Worm (Caenorhabditis elegans) whole organism, late embryonic: ENCODE results near the gene ash-2.

Experiments used
- C08G9.2 ChIP-seq: sonication (generic microtip); optimal IDR thresholded peaks from 2 replicates; lab custom pipeline; 2016; ENCODE audit warnings: mild to moderate bottlenecking, missing genetic modification characterization, moderate library complexity, missing compliant biosample characterization
- C38D4.7 ChIP-seq: fragments of 200-800 bp; sonication (Bioruptor generic); optimal IDR thresholded peaks from 2 replicates; lab custom pipeline; 2018; ENCODE audit warnings: mild to moderate bottlenecking, missing genetic modification characterization, moderate library complexity, missing compliant biosample characterization
- F13H6.1 ChIP-seq: sonication (generic microtip); optimal IDR thresholded peaks from 2 replicates; lab custom pipeline; 2016; ENCODE audit warnings: missing genetic modification characterization, missing compliant biosample characterization
- K02D7.2 ChIP-seq: sonication (generic microtip); optimal IDR thresholded peaks from 2 replicates; lab custom pipeline; 2017; ENCODE audit warnings: mild to moderate bottlenecking, missing genetic modification characterization, missing compliant biosample characterization
- K09A11.1 ChIP-seq: sonication (generic microtip); optimal IDR thresholded peaks from 2 replicates; lab custom pipeline; 2017; ENCODE audit warnings: antibody characterized with exemption, mild to moderate bottlenecking, missing genetic modification characterization, missing compliant biosample characterization; ENCODE audit not compliant: insufficient read depth
- ahr-1 ChIP-seq: sonication (generic microtip); optimal IDR thresholded peaks from 2 replicates; lab custom pipeline; 2016; ENCODE audit warnings: missing genetic modification characterization, missing compliant biosample characterization
- ama-1 ChIP-seq: fragments of 150-350 bp; optimal IDR thresholded peaks from 2 replicates; lab custom pipeline; 2014
- ceh-14 ChIP-seq: sonication (generic microtip); optimal IDR thresholded peaks from 2 replicates; lab custom pipeline; 2016; ENCODE audit warnings: missing genotype, missing genetic modification characterization, missing compliant biosample characterization
- ceh-18 ChIP-seq: sonication (generic microtip); optimal IDR thresholded peaks from 2 replicates; lab custom pipeline; 2016; ENCODE audit warnings: missing genetic modification characterization, missing compliant biosample characterization
- ceh-19 ChIP-seq: fragments of 200-800 bp; sonication (Bioruptor generic); optimal IDR thresholded peaks from 2 replicates; lab custom pipeline; 2018; ENCODE audit warnings: mild to moderate bottlenecking, missing genetic modification characterization, missing compliant biosample characterization
- ceh-22 ChIP-seq: sonication (generic microtip); optimal IDR thresholded peaks from 2 replicates; lab custom pipeline; 2017; ENCODE audit warnings: missing biosample characterization, missing genetic modification characterization
- ceh-31 ChIP-seq: sonication (generic microtip); optimal IDR thresholded peaks from 2 replicates; lab custom pipeline; 2016; ENCODE audit warnings: missing genetic modification characterization, missing compliant biosample characterization
- ceh-45 ChIP-seq: fragments of 200-800 bp; sonication (Bioruptor generic); IDR thresholded peaks from 2 replicates; pipeline ENCODE4 v1.3.6; 2022; ENCODE audit warnings: missing genetic modification reagents, missing genetic modification characterization, missing compliant biosample characterization
- ceh-48 ChIP-seq: sonication (generic microtip); optimal IDR thresholded peaks from 2 replicates; lab custom pipeline; 2016; ENCODE audit warnings: missing genetic modification characterization, inconsistent platforms, missing compliant biosample characterization
- ceh-6 ChIP-seq: fragments of 200-800 bp; sonication (Bioruptor generic); optimal IDR thresholded peaks from 2 replicates; lab custom pipeline; 2018; ENCODE audit warnings: mild to moderate bottlenecking, missing genetic modification characterization, missing compliant biosample characterization
- che-1 ChIP-seq: sonication (generic microtip); optimal IDR thresholded peaks from 2 replicates; lab custom pipeline; 2016; ENCODE audit warnings: mild to moderate bottlenecking, missing genetic modification characterization, missing compliant biosample characterization
- dmd-4 ChIP-seq: sonication (generic microtip); optimal IDR thresholded peaks from 2 replicates; lab custom pipeline; 2016; ENCODE audit warnings: borderline replicate concordance, missing genetic modification characterization, missing compliant biosample characterization
- elt-2 ChIP-seq: sonication (generic microtip); optimal IDR thresholded peaks from 2 replicates; lab custom pipeline; 2016; ENCODE audit warnings: missing genetic modification reagents, missing genetic modification characterization, missing compliant biosample characterization
- elt-4 ChIP-seq: sonication (generic microtip); optimal IDR thresholded peaks from 2 replicates; lab custom pipeline; 2016; ENCODE audit warnings: missing genetic modification characterization, missing compliant biosample characterization
- ets-4 ChIP-seq: sonication (generic microtip); optimal IDR thresholded peaks from 2 replicates; lab custom pipeline; 2016; ENCODE audit warnings: missing genetic modification characterization, missing compliant biosample characterization
- eyg-1 ChIP-seq: sonication (generic microtip); optimal IDR thresholded peaks from 2 replicates; lab custom pipeline; 2016; ENCODE audit warnings: missing genotype, missing genetic modification characterization, missing compliant biosample characterization
- fax-1 ChIP-seq: sonication (generic microtip); optimal IDR thresholded peaks from 2 replicates; lab custom pipeline; 2016; ENCODE audit warnings: missing genotype, missing genetic modification characterization, missing compliant biosample characterization
- fkh-6 ChIP-seq: sonication (generic microtip); optimal IDR thresholded peaks from 2 replicates; lab custom pipeline; 2016; ENCODE audit warnings: missing genetic modification characterization, missing compliant biosample characterization
- gmeb-2 ChIP-seq: sonication (generic microtip); optimal IDR thresholded peaks from 2 replicates; lab custom pipeline; 2016; ENCODE audit warnings: missing genetic modification characterization, inconsistent platforms, missing compliant biosample characterization
- hlh-13 ChIP-seq: fragments of 200-800 bp; sonication (Bioruptor generic); optimal IDR thresholded peaks from 2 replicates; lab custom pipeline; 2018; ENCODE audit warnings: mild to moderate bottlenecking, missing genetic modification characterization, missing compliant biosample characterization
- hlh-15 ChIP-seq: sonication (generic microtip); optimal IDR thresholded peaks from 2 replicates; lab custom pipeline; 2016; ENCODE audit warnings: missing genetic modification characterization, missing compliant biosample characterization
- hlh-30 ChIP-seq: sonication (generic microtip); optimal IDR thresholded peaks from 2 replicates; lab custom pipeline; 2017; ENCODE audit warnings: antibody characterized with exemption, missing genetic modification characterization, missing compliant biosample characterization; ENCODE audit not compliant: insufficient read depth
- hlh-8 ChIP-seq: sonication (generic microtip); optimal IDR thresholded peaks from 2 replicates; lab custom pipeline; 2016; ENCODE audit warnings: missing genotype, missing genetic modification characterization, missing compliant biosample characterization
- madf-2 ChIP-seq: sonication (generic microtip); optimal IDR thresholded peaks from 2 replicates; lab custom pipeline; 2017; ENCODE audit warnings: missing genetic modification characterization, missing compliant biosample characterization
- nfya-1 ChIP-seq: sonication (generic microtip); optimal IDR thresholded peaks from 2 replicates; lab custom pipeline; 2017; ENCODE audit warnings: missing genetic modification characterization, mild to moderate bottlenecking, missing compliant biosample characterization, antibody characterized with exemption, moderate library complexity
- nhr-11 ChIP-seq: fragments of 150-350 bp; optimal IDR thresholded peaks from 2 replicates; lab custom pipeline; 2014; ENCODE audit warnings: missing biosample characterization, missing genetic modification characterization
- nhr-232 ChIP-seq: sonication (generic microtip); optimal IDR thresholded peaks from 2 replicates; lab custom pipeline; 2016; ENCODE audit warnings: missing genetic modification characterization, missing compliant biosample characterization
- npax-4 ChIP-seq: sonication (generic microtip); optimal IDR thresholded peaks from 2 replicates; lab custom pipeline; 2016; ENCODE audit warnings: missing genetic modification characterization, missing compliant biosample characterization
- odd-2 ChIP-seq: sonication (generic microtip); optimal IDR thresholded peaks from 2 replicates; lab custom pipeline; 2017; ENCODE audit warnings: antibody characterized with exemption, mild to moderate bottlenecking, missing genetic modification characterization, missing compliant biosample characterization
- pax-1 ChIP-seq: fragments of 150-350 bp; optimal IDR thresholded peaks from 2 replicates; lab custom pipeline; 2014; ENCODE audit warnings: missing biosample characterization, missing genetic modification characterization
- pha-2 ChIP-seq: sonication (generic microtip); optimal IDR thresholded peaks from 2 replicates; lab custom pipeline; 2017; ENCODE audit warnings: mild to moderate bottlenecking, missing genetic modification characterization, missing compliant biosample characterization
- pha-4 ChIP-seq: fragments of 150-350 bp; optimal IDR thresholded peaks from 2 replicates; lab custom pipeline; 2018; ENCODE audit warnings: missing biosample characterization, missing genetic modification reagents, missing genetic modification characterization
- rnt-1 ChIP-seq: sonication (generic microtip); optimal IDR thresholded peaks from 2 replicates; lab custom pipeline; 2016; ENCODE audit warnings: missing genetic modification characterization, missing compliant biosample characterization
- sdc-2 ChIP-seq: sonication (generic microtip); optimal IDR thresholded peaks from 2 replicates; lab custom pipeline; 2016; ENCODE audit warnings: missing genotype, missing genetic modification characterization, missing compliant biosample characterization
- sox-2 ChIP-seq: fragments of 200-800 bp; sonication (Bioruptor generic); IDR thresholded peaks from 2 replicates; pipeline ENCODE4 v1.3.6; 2022; ENCODE audit warnings: missing genetic modification reagents, missing genetic modification characterization, missing compliant biosample characterization
- syd-9 ChIP-seq: sonication (generic microtip); optimal IDR thresholded peaks from 2 replicates; lab custom pipeline; 2016; ENCODE audit warnings: mild to moderate bottlenecking, missing genetic modification characterization, moderate library complexity, missing compliant biosample characterization
- tbx-7 ChIP-seq: sonication (generic microtip); optimal IDR thresholded peaks from 2 replicates; lab custom pipeline; 2016; ENCODE audit warnings: missing genotype, missing genetic modification characterization, missing compliant biosample characterization
- unc-3 ChIP-seq, 2 experiments: fragments of 200-800 bp in 1 of 2; sonication (Bioruptor generic) in 1 of 2; sonication (generic microtip) in 1 of 2; conservative IDR thresholded peaks in 1 of 2; optimal IDR thresholded peaks in 1 of 2; 2 replicates each; pipeline versions ENCODE4 v1.3.6 to Lab custom; 2016 to 2022; ENCODE audit warnings: missing compliant biosample characterization in 2 of 2, missing genetic modification characterization in 2 of 2, missing genetic modification reagents in 1 of 2
- unc-42 ChIP-seq: sonication (generic microtip); optimal IDR thresholded peaks from 2 replicates; lab custom pipeline; 2016; ENCODE audit warnings: missing genotype, missing genetic modification characterization, missing compliant biosample characterization
- unc-55 ChIP-seq: sonication (generic microtip); optimal IDR thresholded peaks from 2 replicates; lab custom pipeline; 2017; ENCODE audit warnings: missing biosample characterization, missing genetic modification reagents, missing genetic modification characterization
- unc-86 ChIP-seq: sonication (generic microtip); optimal IDR thresholded peaks from 2 replicates; lab custom pipeline; 2016; ENCODE audit warnings: missing genetic modification characterization, missing compliant biosample characterization
- zip-5 ChIP-seq: sonication (generic microtip); optimal IDR thresholded peaks from 2 replicates; lab custom pipeline; 2016; ENCODE audit warnings: missing genetic modification characterization, missing compliant biosample characterization
- ztf-16 ChIP-seq: sonication (generic microtip); optimal IDR thresholded peaks from 2 replicates; lab custom pipeline; 2017; ENCODE audit warnings: missing genetic modification characterization, missing compliant biosample characterization

The ash-2 gene

ce11 chrII:11958793-11959574 lies 20.7 kb upstream of the ash-2 start (continued):
- peak; percentile 42 for TF ChIP-seq C38D4.7 (GFP tag; lab: Kevin White, UChicago)
- peak; percentile 54 for TF ChIP-seq che-1 (tag; lab: Kevin White, UChicago)
- TF ChIP-seq unc-55 (GFP tag; lab: Kevin White, UChicago): no peak
- TF ChIP-seq sdc-2 (tag; lab: Kevin White, UChicago): peak; percentile 45
- peak; percentile 44 for TF ChIP-seq dmd-4
- peak; percentile 48 for TF ChIP-seq nhr-232
- no peak for TF ChIP-seq odd-2 (tag; lab: Kevin White, UChicago)
- no peak for TF ChIP-seq npax-4 (tag; lab: Kevin White, UChicago)
- peak; percentile 61 for TF ChIP-seq ceh-14 (tag; lab: Kevin White, UChicago)
- no peak for TF ChIP-seq hlh-30 (tag; lab: Kevin White, UChicago)
- peak; percentile 8 for TF ChIP-seq hlh-15 (tag; lab: Kevin White, UChicago)
- peak; percentile 49 for TF ChIP-seq ceh-19 (GFP tag; lab: Kevin White, UChicago)
- TF ChIP-seq fkh-6 (tag; lab: Kevin White, UChicago): no peak
- no peak for TF ChIP-seq elt-4 (tag; lab: Kevin White, UChicago)
- peak; percentile 58 for TF ChIP-seq rnt-1 (tag; lab: Kevin White, UChicago)
- peak; percentile 65 for TF ChIP-seq elt-2 (tag; lab: Kevin White, UChicago)
- no peak for TF ChIP-seq F13H6.1
- TF ChIP-seq unc-86: peak; percentile 39
- no peak for TF ChIP-seq ceh-22
- TF ChIP-seq gmeb-2 (tag; lab: Kevin White, UChicago): peak; percentile 53
- TF ChIP-seq fax-1 (tag; lab: Kevin White, UChicago): no peak
- peak; percentile 44 for TF ChIP-seq ceh-18 (tag; lab: Kevin White, UChicago)
- TF ChIP-seq nfya-1 (tag; lab: Kevin White, UChicago): peak; percentile 40
- TF ChIP-seq pha-4 (tag; lab: Kevin White, UChicago): no peak
- peak; percentile 3 for TF ChIP-seq C08G9.2 (tag; lab: Kevin White, UChicago)
- no peak for TF ChIP-seq ahr-1 (tag; lab: Kevin White, UChicago)
- peak; percentile 48; the same call in 1 of the 2 replicates for TF ChIP-seq unc-3 (GFP tag; conservative IDR thresholded peaks at IDR 0.05; lab: Robert Waterston, UW)
- no peak for TF ChIP-seq unc-3 (tag; optimal IDR thresholded peaks at IDR 0.05; lab: Kevin White, UChicago)
- peak; percentile 48 for TF ChIP-seq hlh-13 (GFP tag; lab: Kevin White, UChicago)
- TF ChIP-seq hlh-8 (tag; lab: Kevin White, UChicago): no peak
- no peak for TF ChIP-seq ceh-45 (GFP tag; lab: Robert Waterston, UW)
- peak; percentile 5; the same call in 1 of the 2 replicates for TF ChIP-seq sox-2 (GFP tag; lab: Robert Waterston, UW)
- TF ChIP-seq zip-5 (tag; lab: Kevin White, UChicago): peak; percentile 2
- no peak for TF ChIP-seq nhr-11 (tag; lab: Kevin White, UChicago)
- TF ChIP-seq tbx-7 (tag; lab: Kevin White, UChicago): no peak
- TF ChIP-seq ets-4 (tag; lab: Kevin White, UChicago): no peak
- peak; percentile 23 for TF ChIP-seq pha-2 (tag; lab: Kevin White, UChicago)
- TF ChIP-seq ztf-16 (tag; lab: Kevin White, UChicago): peak; percentile 22
- no peak for TF ChIP-seq ama-1 (lab: Kevin White, UChicago)
- peak; percentile 11 for TF ChIP-seq madf-2

DNA sequence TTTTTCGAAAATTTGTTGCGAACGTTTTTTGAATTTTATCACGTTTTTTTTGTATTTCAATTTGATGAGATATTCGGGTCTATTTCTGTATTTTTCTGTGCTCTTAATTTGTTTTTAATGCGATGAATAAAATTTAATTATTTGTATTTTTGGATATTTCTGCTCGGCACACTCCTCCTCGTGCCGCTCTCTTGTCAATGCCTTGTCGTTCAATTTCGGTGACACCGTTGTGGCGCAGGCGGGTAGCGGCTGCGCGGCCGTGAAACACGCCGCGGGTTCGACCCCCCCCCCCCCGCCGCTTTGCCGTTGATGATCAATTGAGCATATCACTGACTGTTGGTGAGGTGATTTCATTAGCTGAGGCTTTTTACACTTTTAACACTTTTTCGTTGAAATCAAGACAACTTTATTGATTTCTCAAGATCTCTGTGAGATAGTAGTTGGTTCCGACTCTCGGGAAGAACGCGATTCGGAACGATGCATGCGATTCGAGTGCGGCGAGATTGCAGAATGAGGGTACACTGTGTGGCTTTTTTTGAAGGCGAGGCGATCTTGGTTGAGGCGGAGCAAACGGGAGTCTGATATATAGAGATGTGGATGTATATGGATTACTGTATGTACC lies 18.9 kb upstream of the ash-2 start:
- TF ChIP-seq elt-2 (tag; lab: Kevin White, UChicago) (peak; percentile 100), hlh-15 (tag; lab: Kevin White, UChicago) (peak; percentile 99), unc-86 (peak; percentile 100), K09A11.1 (tag; lab: Kevin White, UChicago) (peak; percentile 96), nhr-11 (tag; lab: Kevin White, UChicago) (no peak), ceh-48 (tag; lab: Kevin White, UChicago) (peak; percentile 100), ceh-6 (GFP tag; lab: Kevin White, UChicago) (peak; percentile 100), ceh-31 (tag; lab: Kevin White, UChicago) (peak; percentile 97), ets-4 (tag; lab: Kevin White, UChicago) (peak; percentile 93), nhr-232 (peak; percentile 99), pax-1 (tag; lab: Kevin White, UChicago) (no peak), C08G9.2 (tag; lab: Kevin White, UChicago) (peak; percentile 94), K02D7.2 (tag; lab: Kevin White, UChicago) (peak; percentile 100), syd-9 (tag; lab: Kevin White, UChicago) (peak; percentile 99), hlh-13 (GFP tag; lab: Kevin White, UChicago) (peak; percentile 100), ahr-1 (tag; lab: Kevin White, UChicago) (peak; percentile 99), unc-42 (tag; lab: Kevin White, UChicago) (peak; percentile 94), ceh-45 (GFP tag; lab: Robert Waterston, UW) (peak; percentile 100), eyg-1 (peak; percentile 99)
